Fruit fly (Drosophila melanogaster) whole organism, embryonic: ENCODE results near the gene CG4953.

Experiments
- Atf-2 ChIP-seq: fragments of 200-800 bp; sonication (Bioruptor generic); optimal IDR thresholded peaks from 2 replicates; lab custom pipeline; 2016; ENCODE audit warnings: missing biosample characterization, missing genetic modification characterization
- Bteb2 ChIP-seq: fragments of 200-800 bp; sonication (Bioruptor generic); optimal IDR thresholded peaks from 2 replicates; lab custom pipeline; 2016; ENCODE audit warnings: missing biosample characterization, missing genetic modification characterization
- CG10209 ChIP-seq: fragments of 200-800 bp; sonication (Bioruptor generic); optimal IDR thresholded peaks from 3 replicates; lab custom pipeline; 2017; ENCODE audit warnings: missing biosample characterization, mild to moderate bottlenecking, missing genetic modification characterization, missing genetic modification reagents
- CG10462 ChIP-seq: fragments of 200-800 bp; sonication (Bioruptor generic); optimal IDR thresholded peaks from 2 replicates; lab custom pipeline; 2016; ENCODE audit warnings: missing biosample characterization, missing genetic modification characterization
- CG11456 ChIP-seq: fragments of 200-800 bp; sonication (Bioruptor generic); IDR thresholded peaks from 3 replicates; pipeline ENCODE4 v1.3.6; 2022; ENCODE audit warnings: missing biosample characterization, missing genetic modification characterization
- CG11723 ChIP-seq: fragments of 200-800 bp; sonication (Bioruptor generic); optimal IDR thresholded peaks from 2 replicates; lab custom pipeline; 2017; ENCODE audit warnings: missing biosample characterization, mild to moderate bottlenecking, missing genetic modification characterization
- CG12104 ChIP-seq: fragments of 200-800 bp; sonication (Bioruptor generic); optimal IDR thresholded peaks from 3 replicates; lab custom pipeline; 2016; ENCODE audit warnings: missing biosample characterization, missing genetic modification characterization
- CG12236 ChIP-seq: fragments of 200-800 bp; sonication (Bioruptor generic); optimal IDR thresholded peaks from 2 replicates; lab custom pipeline; 2016; ENCODE audit warnings: missing biosample characterization, missing genetic modification characterization
- CG13775 ChIP-seq: fragments of 200-800 bp; sonication (Bioruptor generic); optimal IDR thresholded peaks from 3 replicates; lab custom pipeline; 2017; ENCODE audit warnings: missing biosample characterization, mild to moderate bottlenecking, missing genetic modification characterization
- CG15269 ChIP-seq: fragments of 200-800 bp; sonication (Bioruptor generic); optimal IDR thresholded peaks from 2 replicates; lab custom pipeline; 2018; ENCODE audit warnings: missing biosample characterization, mild to moderate bottlenecking, missing genetic modification characterization, moderate library complexity
- CG15479 ChIP-seq: fragments of 200-800 bp; sonication (Bioruptor generic); optimal IDR thresholded peaks from 3 replicates; lab custom pipeline; 2019; ENCODE audit warnings: missing biosample characterization, mild to moderate bottlenecking, missing genetic modification characterization, moderate library complexity
- CG16813 ChIP-seq: fragments of 200-800 bp; sonication (Bioruptor generic); IDR thresholded peaks from 3 replicates; pipeline ENCODE4 v1.3.6; 2022; ENCODE audit warnings: missing biosample characterization, missing genetic modification characterization; ENCODE audit not compliant: partially characterized antibody
- CG1792 ChIP-seq: fragments of 200-800 bp; sonication (Bioruptor generic); optimal IDR thresholded peaks from 2 replicates; lab custom pipeline; 2016; ENCODE audit warnings: missing biosample characterization, missing genetic modification characterization
- CG2120 ChIP-seq: fragments of 200-800 bp; sonication (Bioruptor generic); optimal IDR thresholded peaks from 3 replicates; lab custom pipeline; 2016; ENCODE audit warnings: missing biosample characterization, missing genetic modification characterization
- CG2712 ChIP-seq: fragments of 200-800 bp; optimal IDR thresholded peaks from 3 replicates; lab custom pipeline; 2019; ENCODE audit warnings: missing biosample characterization, mild to moderate bottlenecking, missing genetic modification characterization, moderate library complexity
- CG3065 ChIP-seq: fragments of 200-800 bp; sonication (Bioruptor generic); optimal IDR thresholded peaks from 2 replicates; lab custom pipeline; 2016; ENCODE audit warnings: missing biosample characterization, missing genetic modification characterization
- CG3281 ChIP-seq: fragments of 200-800 bp; sonication (Bioruptor generic); optimal IDR thresholded peaks from 3 replicates; lab custom pipeline; 2017; ENCODE audit warnings: missing biosample characterization, mild to moderate bottlenecking, missing genetic modification characterization
- CG33557 ChIP-seq: fragments of 200-800 bp; sonication (Bioruptor generic); optimal IDR thresholded peaks from 2 replicates; lab custom pipeline; 2019; ENCODE audit warnings: missing biosample characterization, mild to moderate bottlenecking, missing genetic modification characterization, moderate library complexity
- CG4854 ChIP-seq: fragments of 200-800 bp; sonication (Bioruptor generic); optimal IDR thresholded peaks from 2 replicates; lab custom pipeline; 2016; ENCODE audit warnings: missing biosample characterization, missing genetic modification characterization, inconsistent platforms
- CG6689 ChIP-seq: fragments of 200-800 bp; sonication (Bioruptor generic); IDR thresholded peaks from 2 replicates; pipeline ENCODE4 v1.3.6; 2022; ENCODE audit warnings: missing biosample characterization, missing genetic modification characterization
- CG6813 ChIP-seq: fragments of 200-800 bp; sonication (Bioruptor generic); optimal IDR thresholded peaks from 2 replicates; lab custom pipeline; 2017; ENCODE audit warnings: missing biosample characterization, missing genetic modification characterization, mild to moderate bottlenecking, moderate library complexity, missing genetic modification reagents
- CG6854 ChIP-seq: fragments of 200-800 bp; sonication (Bioruptor generic); optimal IDR thresholded peaks from 3 replicates; lab custom pipeline; 2017; ENCODE audit warnings: missing biosample characterization, mild to moderate bottlenecking, missing genetic modification characterization
- CkIIα-i1 ChIP-seq: fragments of 200-800 bp; sonication (Bioruptor generic); IDR thresholded peaks from 2 replicates; pipeline ENCODE4 v1.3.6; 2022; ENCODE audit warnings: missing biosample characterization, missing genetic modification characterization
- CrebB ChIP-seq: fragments of 200-800 bp; sonication (Bioruptor generic); optimal IDR thresholded peaks from 3 replicates; lab custom pipeline; 2018; ENCODE audit warnings: missing biosample characterization, mild to moderate bottlenecking, missing genetic modification characterization
- E2f2 ChIP-seq: fragments of 200-800 bp; sonication (Bioruptor generic); IDR thresholded peaks from 2 replicates; pipeline ENCODE4 v1.3.6; 2022; ENCODE audit warnings: missing biosample characterization, missing genetic modification characterization
- Fer3 ChIP-seq: fragments of 200-800 bp; sonication (Bioruptor generic); optimal IDR thresholded peaks from 2 replicates; lab custom pipeline; 2018; ENCODE audit warnings: missing biosample characterization, mild to moderate bottlenecking, missing genetic modification characterization, moderate library complexity
- MBD-R2 ChIP-seq: fragments of 200-800 bp; sonication (Bioruptor generic); IDR thresholded peaks from 2 replicates; pipeline ENCODE4 v1.3.6; 2022; ENCODE audit warnings: missing biosample characterization, missing genetic modification characterization
- Mad ChIP-seq: fragments of 200-800 bp; sonication (Bioruptor generic); optimal IDR thresholded peaks from 2 replicates; lab custom pipeline; 2016; ENCODE audit warnings: missing biosample characterization, missing genetic modification characterization
- Nf-YB ChIP-seq: fragments of 200-800 bp; sonication (Bioruptor generic); optimal IDR thresholded peaks from 3 replicates; lab custom pipeline; 2019; ENCODE audit warnings: missing biosample characterization, mild to moderate bottlenecking, missing genetic modification characterization, moderate library complexity
- Optix ChIP-seq: fragments of 200-800 bp; sonication (Bioruptor generic); IDR thresholded peaks from 3 replicates; pipeline ENCODE4 v1.3.6; 2022; ENCODE audit warnings: missing biosample characterization, missing genetic modification characterization
- Ravus ChIP-seq: fragments of 200-800 bp; sonication (Bioruptor generic); IDR thresholded peaks from 2 replicates; pipeline ENCODE4 v1.3.6; 2022; ENCODE audit warnings: missing biosample characterization, missing genetic modification characterization
- Sin3A ChIP-seq: fragments of >200 bp; optimal IDR thresholded peaks from 2 replicates; lab custom pipeline; 2018
- Ssrp ChIP-seq: fragments of 200-800 bp; sonication (Bioruptor generic); optimal IDR thresholded peaks from 2 replicates; lab custom pipeline; 2018; ENCODE audit warnings: missing biosample characterization, mild to moderate bottlenecking, missing genetic modification characterization, moderate library complexity
- Taf1 ChIP-seq: fragments of 200-800 bp; sonication (Bioruptor generic); IDR thresholded peaks from 2 replicates; pipeline ENCODE4 v1.3.6; 2022; ENCODE audit warnings: missing biosample characterization, missing genetic modification characterization
- Usf ChIP-seq: fragments of 200-800 bp; sonication (Bioruptor generic); optimal IDR thresholded peaks from 2 replicates; lab custom pipeline; 2017; ENCODE audit warnings: missing genotype, missing biosample characterization, missing genetic modification characterization
- Vsx1 ChIP-seq: fragments of 200-800 bp; sonication (Bioruptor generic); optimal IDR thresholded peaks from 2 replicates; lab custom pipeline; 2017; ENCODE audit warnings: missing biosample characterization, mild to moderate bottlenecking, missing genetic modification characterization, missing genetic modification reagents
- al ChIP-seq: fragments of 200-800 bp; sonication (Bioruptor generic); IDR thresholded peaks from 2 replicates; pipeline ENCODE4 v1.3.6; 2022; ENCODE audit warnings: missing biosample characterization, missing genetic modification characterization
- cas ChIP-seq: fragments of 200-800 bp; sonication (Bioruptor generic); IDR thresholded peaks from 2 replicates; pipeline ENCODE4 v1.3.6; 2022; ENCODE audit warnings: missing biosample characterization, missing genetic modification characterization
- chm ChIP-seq: fragments of 200-800 bp; sonication (Bioruptor generic); IDR thresholded peaks from 2 replicates; pipeline ENCODE4 v1.3.6; 2022; ENCODE audit warnings: missing biosample characterization, missing genetic modification characterization
- dan ChIP-seq: fragments of 200-800 bp; sonication (Bioruptor generic); IDR thresholded peaks from 2 replicates; pipeline ENCODE4 v1.3.6; 2022; ENCODE audit warnings: missing biosample characterization, missing genetic modification characterization
- eyg ChIP-seq: fragments of 200-800 bp; sonication (Bioruptor generic); optimal IDR thresholded peaks from 3 replicates; lab custom pipeline; 2016; ENCODE audit warnings: missing biosample characterization, missing genetic modification characterization
- gcm2 ChIP-seq: fragments of 200-800 bp; sonication (Bioruptor generic); optimal IDR thresholded peaks from 2 replicates; lab custom pipeline; 2016; ENCODE audit warnings: missing biosample characterization, missing genetic modification characterization
- gem ChIP-seq: fragments of 200-800 bp; sonication (Bioruptor generic); optimal IDR thresholded peaks from 2 replicates; lab custom pipeline; 2019; ENCODE audit warnings: missing biosample characterization, mild to moderate bottlenecking, missing genetic modification characterization, moderate library complexity
- ham ChIP-seq: fragments of 200-800 bp; sonication (Bioruptor generic); IDR thresholded peaks from 2 replicates; pipeline ENCODE4 v1.3.6; 2022; ENCODE audit warnings: missing biosample characterization, missing genetic modification characterization
- hb ChIP-seq: fragments of 200-800 bp; sonication (Bioruptor generic); IDR thresholded peaks from 3 replicates; pipeline ENCODE4 v1.3.6; 2022; ENCODE audit warnings: missing biosample characterization, missing genetic modification characterization; ENCODE audit not compliant: partially characterized antibody
- inv ChIP-seq: fragments of 200-800 bp; sonication (Bioruptor generic); IDR thresholded peaks from 2 replicates; pipeline ENCODE4 v1.3.6; 2022; ENCODE audit warnings: missing biosample characterization, missing genetic modification characterization; ENCODE audit not compliant: partially characterized antibody
- nau ChIP-seq: fragments of 200-800 bp; sonication (Bioruptor generic); optimal IDR thresholded peaks from 3 replicates; lab custom pipeline; 2017; ENCODE audit warnings: missing biosample characterization, mild to moderate bottlenecking, missing genetic modification characterization, missing genetic modification reagents
- pfk ChIP-seq: fragments of 200-800 bp; sonication (Bioruptor generic); optimal IDR thresholded peaks from 2 replicates; lab custom pipeline; 2018; ENCODE audit warnings: missing biosample characterization, mild to moderate bottlenecking, missing genetic modification characterization, moderate library complexity
- pzg ChIP-seq: fragments of 200-800 bp; sonication (Bioruptor generic); optimal IDR thresholded peaks from 3 replicates; lab custom pipeline; 2018; ENCODE audit warnings: missing biosample characterization, mild to moderate bottlenecking, missing genetic modification characterization, moderate library complexity
- salm ChIP-seq: fragments of 200-800 bp; sonication (Bioruptor generic); optimal IDR thresholded peaks from 2 replicates; lab custom pipeline; 2018; ENCODE audit warnings: missing biosample characterization, mild to moderate bottlenecking, missing genetic modification characterization
- sd ChIP-seq: fragments of 200-800 bp; sonication (Bioruptor generic); optimal IDR thresholded peaks from 3 replicates; lab custom pipeline; 2018; ENCODE audit warnings: missing biosample characterization, mild to moderate bottlenecking, missing genetic modification characterization, moderate library complexity
- sisA ChIP-seq: fragments of 200-800 bp; sonication (Bioruptor generic); IDR thresholded peaks from 2 replicates; pipeline ENCODE4 v1.3.6; 2022; ENCODE audit warnings: missing biosample characterization, missing genetic modification characterization
- yki ChIP-seq: fragments of >200 bp; optimal IDR thresholded peaks from 3 replicates; lab custom pipeline; 2018

CG4953 gene

DNA sequence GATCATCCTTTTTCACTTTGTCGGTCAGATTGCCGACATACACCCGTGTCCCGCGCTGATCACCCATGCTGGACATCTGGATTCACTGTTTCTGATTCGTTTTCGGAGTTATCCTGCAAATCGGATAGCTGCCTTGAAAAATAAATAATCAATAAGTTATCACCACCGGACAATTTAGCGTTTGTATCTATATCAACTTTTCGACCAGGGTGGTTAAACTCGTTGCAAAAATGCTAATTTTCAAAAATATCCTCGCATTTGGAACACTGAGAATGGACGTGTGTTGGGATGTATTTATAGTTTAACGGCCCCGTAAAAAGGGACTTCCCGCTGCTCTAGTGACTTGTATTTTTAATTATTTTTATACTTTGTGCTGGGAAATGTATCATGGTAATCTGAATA lies 3.2 kb upstream of the CG4953 start, which contains the start of gene Rsf1 (continued):
- TF ChIP-seq CG13775 = no peak
- TF ChIP-seq cas (GFP tag; lab: Robert Waterston, UW) = no peak
- no peak for TF ChIP-seq CG4854
- no peak for TF ChIP-seq CG10462 (GFP tag; lab: Kevin White, UChicago)
- TF ChIP-seq CG3281 (GFP tag; lab: Kevin White, UChicago) = peak; percentile 75
- no peak for TF ChIP-seq Usf
- TF ChIP-seq Ssrp (tag; lab: Kevin White, UChicago) = no peak
- TF ChIP-seq CG10209 = no peak
- TF ChIP-seq Taf1 (GFP tag; lab: Robert Waterston, UW) = no peak
- no peak for TF ChIP-seq Bteb2 (GFP tag; lab: Kevin White, UChicago)
- TF ChIP-seq CG16813 = no peak
- no peak for TF ChIP-seq CkIIα-i1 (GFP tag; lab: Robert Waterston, UW)
- TF ChIP-seq CG11723 = no peak
- TF ChIP-seq CG15479 (GFP tag; lab: Kevin White, UChicago) = no peak
- no peak for TF ChIP-seq E2f2 (GFP tag; lab: Robert Waterston, UW)
- no peak for TF ChIP-seq sd
- TF ChIP-seq chm = no peak
- TF ChIP-seq pzg (GFP tag; lab: Kevin White, UChicago) = peak; percentile 38
- TF ChIP-seq CG1792 (GFP tag; lab: Kevin White, UChicago) = no peak
- no peak for TF ChIP-seq CG6813 (GFP tag; lab: Kevin White, UChicago)
- TF ChIP-seq Nf-YB (GFP tag; lab: Kevin White, UChicago) = no peak
- TF ChIP-seq pfk (GFP tag; lab: Kevin White, UChicago) = peak; percentile 92
- TF ChIP-seq Atf-2 (GFP tag; lab: Kevin White, UChicago) = no peak
- no peak for TF ChIP-seq Optix (GFP tag; lab: Robert Waterston, UW)
- no peak for TF ChIP-seq hb
- peak; percentile 77 for TF ChIP-seq MBD-R2 (GFP tag; lab: Robert Waterston, UW)
- TF ChIP-seq salm (tag; lab: Kevin White, UChicago) = no peak
- no peak for TF ChIP-seq Mad
- TF ChIP-seq ham = no peak
- no peak for TF ChIP-seq CG11456 (GFP tag; lab: Robert Waterston, UW)
- TF ChIP-seq CrebB (tag; lab: Kevin White, UChicago) = no peak
- no peak for TF ChIP-seq CG15269 (tag; lab: Kevin White, UChicago)
- TF ChIP-seq CG12104 = no peak
- no peak for TF ChIP-seq sisA (GFP tag; lab: Robert Waterston, UW)
- TF ChIP-seq CG6689 (GFP tag; lab: Robert Waterston, UW) = no peak
- no peak for TF ChIP-seq Vsx1
- TF ChIP-seq yki (lab: Kevin White, UChicago) = no peak
- no peak for TF ChIP-seq gcm2 (GFP tag; lab: Kevin White, UChicago)
- TF ChIP-seq gem (tag; lab: Kevin White, UChicago) = no peak
- no peak for TF ChIP-seq nau
- TF ChIP-seq Sin3A = no peak
- TF ChIP-seq Ravus = no peak
- TF ChIP-seq CG2120 (GFP tag; lab: Kevin White, UChicago) = no peak
- no peak for TF ChIP-seq eyg (GFP tag; lab: Kevin White, UChicago)
- peak; percentile 20 for TF ChIP-seq CG2712
- no peak for TF ChIP-seq CG6854 (GFP tag; lab: Kevin White, UChicago)
- TF ChIP-seq CG3065 = no peak
- no peak for TF ChIP-seq Fer3 (tag; lab: Kevin White, UChicago)
- no peak for TF ChIP-seq CG12236 (GFP tag; lab: Kevin White, UChicago)
- no peak for TF ChIP-seq inv (GFP tag; lab: Robert Waterston, UW)
- TF ChIP-seq CG33557 = no peak
- no peak for TF ChIP-seq al
- TF ChIP-seq dan (GFP tag; lab: Robert Waterston, UW) = no peak
